Fruit fly (Drosophila melanogaster): ENCODE results near the gene Slip1.
A peak's percentile ranks its signal among the peaks of the same experiment; 100 is the strongest.

Gene Slip1

dm6 chr4:697463-697862 is 34.0 kb downstream of the Slip1 start, which contains the start of gene ey:
Gene ey (plus strand): TSS chr4:697689.
- TF ChIP-seq CG8478 (optimal IDR thresholded peaks at IDR 0.05) (no peak), CTCF (optimal IDR thresholded peaks at IDR 0.05) (peak; percentile 49 to 67)

dm6 chr4:701948-702347 is 38.5 kb downstream of the Slip1 start:
- TF ChIP-seq CTCF (optimal IDR thresholded peaks at IDR 0.05) (no peak), CG8478 (optimal IDR thresholded peaks at IDR 0.05) (no peak)

- TF ChIP-seq CG8478 (optimal IDR thresholded peaks at IDR 0.05) (no peak), CTCF (optimal IDR thresholded peaks at IDR 0.05) (no peak)
Observed at dm6 chr4:702806-703301, 39.4 kb downstream of the Slip1 start.

dm6 chr4:703992-704690 is 40.7 kb downstream of the Slip1 start:
- no peak for TF ChIP-seq CG8478 (optimal IDR thresholded peaks at IDR 0.05)
- no peak for TF ChIP-seq CTCF (optimal IDR thresholded peaks at IDR 0.05)

dm6 chr4:706847-707246 is 43.4 kb downstream of the Slip1 start:
- TF ChIP-seq CTCF (optimal IDR thresholded peaks at IDR 0.05), result no peak
- TF ChIP-seq CG8478 (optimal IDR thresholded peaks at IDR 0.05), result no peak

- TF ChIP-seq CTCF (optimal IDR thresholded peaks at IDR 0.05), result no peak
- TF ChIP-seq CG8478 (optimal IDR thresholded peaks at IDR 0.05), result no peak
Observed at dm6 chr4:708665-709064, 45.2 kb downstream of the Slip1 start.

dm6 chr4:709730-710129 is 46.3 kb downstream of the Slip1 start:
- TF ChIP-seq CG8478 (optimal IDR thresholded peaks at IDR 0.05) (no peak), CTCF (optimal IDR thresholded peaks at IDR 0.05) (no peak)

- TF ChIP-seq CTCF (optimal IDR thresholded peaks at IDR 0.05), result no peak
- TF ChIP-seq CG8478 (optimal IDR thresholded peaks at IDR 0.05), result no peak
Observed at dm6 chr4:712897-713296, 49.5 kb downstream of the Slip1 start.

- TF ChIP-seq CG8478 (optimal IDR thresholded peaks at IDR 0.05), result no peak
- peak; percentile 90 to 92 for TF ChIP-seq CTCF (optimal IDR thresholded peaks at IDR 0.05)
Observed at dm6 chr4:718614-719013, 55.2 kb downstream of the Slip1 start.

All from S2 (cell line).